Worm (Caenorhabditis elegans) whole organism, L1 larva: Measurements from ENCODE around the gene fbxa-179.

ENCODE experiments used
- alr-1 ChIP-seq: fragments of 200-800 bp; sonication (Bioruptor generic); optimal IDR thresholded peaks from 2 replicates; lab custom pipeline; 2018; ENCODE audit warnings: borderline replicate concordance, mild to moderate bottlenecking, missing genetic modification characterization, missing compliant biosample characterization
- ama-1 ChIP-seq: fragments of 150-350 bp; optimal IDR thresholded peaks from 2 replicates; lab custom pipeline; 2014
- ces-1 ChIP-seq: fragments of 150-350 bp; optimal IDR thresholded peaks from 2 replicates; lab custom pipeline; 2014; ENCODE audit warnings: missing biosample characterization, missing genetic modification reagents, missing genetic modification characterization
- lin-13 ChIP-seq: fragments of 150-350 bp; optimal IDR thresholded peaks from 2 replicates; lab custom pipeline; 2014; ENCODE audit warnings: missing biosample characterization, missing genetic modification reagents, missing genetic modification characterization
- lin-15B ChIP-seq: fragments of 150-350 bp; sonication (generic microtip); optimal IDR thresholded peaks from 3 replicates; lab custom pipeline; 2014; ENCODE audit warnings: missing biosample characterization, missing genetic modification characterization
- lin-35 ChIP-seq, 2 experiments: fragments of 150-350 bp; optimal IDR thresholded peaks; 2 replicates each; lab custom pipeline; 2014; ENCODE audit warnings: missing biosample characterization in 2 of 2, missing genetic modification characterization in 2 of 2, missing genetic modification reagents in 2 of 2
- lsy-2 ChIP-seq, 2 experiments: fragments of 150-350 bp; optimal IDR thresholded peaks; 2 replicates each; lab custom pipeline; 2014; ENCODE audit warnings: missing biosample characterization in 2 of 2, missing genetic modification characterization in 2 of 2
- nhr-237 ChIP-seq: fragments of 150-350 bp; optimal IDR thresholded peaks from 2 replicates; lab custom pipeline; 2014; ENCODE audit warnings: missing biosample characterization, missing genetic modification characterization
- nhr-85 ChIP-seq: sonication (generic microtip); peaks from one replicate; lab custom pipeline; 2016; ENCODE audit warnings: missing genetic modification characterization, inconsistent platforms, missing compliant biosample characterization
- skn-1 ChIP-seq: fragments of 150-350 bp; optimal IDR thresholded peaks from 2 replicates; lab custom pipeline; 2014; ENCODE audit warnings: missing biosample characterization, missing genetic modification characterization
- ztf-4 ChIP-seq: fragments of 150-350 bp; optimal IDR thresholded peaks from 2 replicates; lab custom pipeline; 2014; ENCODE audit warnings: missing biosample characterization, missing genetic modification characterization

DNA sequence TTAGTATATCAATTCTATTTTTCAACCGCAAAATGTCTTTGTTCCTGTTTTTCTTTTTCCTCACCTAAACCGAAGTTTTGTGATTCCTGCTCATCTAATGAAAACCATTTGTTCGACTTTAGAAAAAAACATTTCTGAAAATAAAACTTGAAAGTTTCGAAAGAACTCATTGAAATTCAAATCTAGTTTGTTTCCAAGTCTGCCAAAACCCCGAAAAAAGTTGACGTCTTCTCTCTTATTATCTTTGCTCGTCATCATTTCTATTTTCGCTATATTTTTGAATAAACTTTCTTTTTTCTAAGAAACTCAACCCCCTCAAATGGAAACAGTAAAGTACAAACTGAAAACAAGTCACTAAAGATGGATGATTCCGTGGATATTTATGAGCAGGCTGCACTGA lies 6.9 kb downstream of the fbxa-179 start, which contains the start of gene frpr-17:
- TF ChIP-seq nhr-237 (tag; lab: Kevin White, UChicago) (no peak), alr-1 (no peak), lin-35 (GFP tag; optimal IDR thresholded peaks at IDR 0.05; lab: Kevin White, UChicago) (no peak), nhr-85 (no peak), ztf-4 (tag; lab: Kevin White, UChicago) (no peak), ces-1 (no peak), skn-1 (tag; lab: Kevin White, UChicago) (no peak), ama-1 (lab: Kevin White, UChicago) (no peak), lin-13 (no peak), lin-15B (tag; lab: Kevin White, UChicago) (no peak), lsy-2 (tag; optimal IDR thresholded peaks at IDR 0.05; lab: Kevin White, UChicago) (no peak)
